Worm (Caenorhabditis elegans): Measurements from ENCODE around the gene imb-2.

imb-2 gene

ce11 chrII:14393766-14394165, 28.3 kb downstream of the imb-2 start:
- TF ChIP-seq R02D3.7 (tag; optimal IDR thresholded peaks at IDR 0.05): no peak
- no peak for TF ChIP-seq nhr-77 (tag; optimal IDR thresholded peaks at IDR 0.05)
- no peak for TF ChIP-seq lsy-12 (tag; optimal IDR thresholded peaks at IDR 0.05)
- TF ChIP-seq pha-4 (tag; optimal IDR thresholded peaks at IDR 0.05): no peak
- no peak for TF ChIP-seq nhr-237 (tag; optimal IDR thresholded peaks at IDR 0.05)
- TF ChIP-seq nhr-76 (tag; optimal IDR thresholded peaks at IDR 0.05): no peak
- TF ChIP-seq ceh-28 (tag; optimal IDR thresholded peaks at IDR 0.05): no peak
- TF ChIP-seq jun-1 (tag; optimal IDR thresholded peaks at IDR 0.05): no peak
- TF ChIP-seq mdl-1 (tag; optimal IDR thresholded peaks at IDR 0.05): no peak
- no peak for TF ChIP-seq nhr-28 (tag; optimal IDR thresholded peaks at IDR 0.05)
- TF ChIP-seq ztf-11 (tag; optimal IDR thresholded peaks at IDR 0.05): no peak
- TF ChIP-seq zag-1 (tag; optimal IDR thresholded peaks at IDR 0.05): no peak
- no peak for TF ChIP-seq ztf-4 (tag; optimal IDR thresholded peaks at IDR 0.05)
- no peak for TF ChIP-seq nhr-25 (tag; optimal IDR thresholded peaks at IDR 0.05)
- no peak for TF ChIP-seq elt-3 (tag; optimal IDR thresholded peaks at IDR 0.05)

ce11 chrII:14399595-14399994, 34.1 kb downstream of the imb-2 start:
- TF ChIP-seq nhr-28 (tag; optimal IDR thresholded peaks at IDR 0.05): no peak
- TF ChIP-seq unc-62 (GFP tag; optimal IDR thresholded peaks at IDR 0.05): no peak
- TF ChIP-seq nhr-12 (tag; optimal IDR thresholded peaks at IDR 0.05): no peak
- TF ChIP-seq nhr-25 (tag; optimal IDR thresholded peaks at IDR 0.05): peak; percentile 85
- no peak for TF ChIP-seq ceh-16 (tag; optimal IDR thresholded peaks at IDR 0.05)
- peak; percentile 60 for TF ChIP-seq jun-1 (tag; optimal IDR thresholded peaks at IDR 0.05)
- TF ChIP-seq fkh-10 (GFP tag; optimal IDR thresholded peaks at IDR 0.05): peak; percentile 46
- TF ChIP-seq unc-39 (tag; optimal IDR thresholded peaks at IDR 0.05): no peak
- peak; percentile 41 for TF ChIP-seq ztf-4 (tag; optimal IDR thresholded peaks at IDR 0.05)
- TF ChIP-seq mdl-1 (tag; optimal IDR thresholded peaks at IDR 0.05): peak; percentile 51
- peak; percentile 77 for TF ChIP-seq ceh-28 (tag; optimal IDR thresholded peaks at IDR 0.05)
- no peak for TF ChIP-seq nhr-67 (tag; optimal IDR thresholded peaks at IDR 0.05)
- peak; percentile 81 for TF ChIP-seq nhr-23 (tag; optimal IDR thresholded peaks at IDR 0.05)
- no peak for TF ChIP-seq daf-12 (tag; optimal IDR thresholded peaks at IDR 0.05)
- peak; percentile 16 for TF ChIP-seq tbx-2 (tag; optimal IDR thresholded peaks at IDR 0.05)
- TF ChIP-seq fos-1 (tag; optimal IDR thresholded peaks at IDR 0.05): no peak
- no peak for TF ChIP-seq nhr-237 (tag; optimal IDR thresholded peaks at IDR 0.05)
- no peak for TF ChIP-seq ztf-11 (tag; optimal IDR thresholded peaks at IDR 0.05)
- TF ChIP-seq elt-3 (tag; optimal IDR thresholded peaks at IDR 0.05): peak in 1 of 3 experiments; percentile 6
- TF ChIP-seq nhr-43 (tag; optimal IDR thresholded peaks at IDR 0.05; ENCODE audit: poor library complexity, severe bottlenecking): peak; percentile 70
- peak; percentile 56 for TF ChIP-seq elt-2 (tag; optimal IDR thresholded peaks at IDR 0.05)
- no peak for TF ChIP-seq ceh-9 (tag; optimal IDR thresholded peaks at IDR 0.05)
- peak; percentile 98 for TF ChIP-seq pha-4 (tag; optimal IDR thresholded peaks at IDR 0.05)
- no peak for TF ChIP-seq skn-1 (tag; optimal IDR thresholded peaks at IDR 0.05)
- peak; percentile 93 for TF ChIP-seq lin-15B (tag; optimal IDR thresholded peaks at IDR 0.05)
- TF ChIP-seq eor-1 (tag; optimal IDR thresholded peaks at IDR 0.05): peak in 1 of 2 experiments; percentile 51
- TF ChIP-seq fkh-2 (tag; optimal IDR thresholded peaks at IDR 0.05): no peak
- TF ChIP-seq nhr-76 (tag; optimal IDR thresholded peaks at IDR 0.05): no peak
- no peak for TF ChIP-seq nhr-11 (tag; optimal IDR thresholded peaks at IDR 0.05)
- TF ChIP-seq mml-1 (tag; optimal IDR thresholded peaks at IDR 0.05): no peak
- TF ChIP-seq elt-1 (tag; optimal IDR thresholded peaks at IDR 0.05): no peak
- TF ChIP-seq egl-27 (tag; optimal IDR thresholded peaks at IDR 0.05): no peak
- no peak for TF ChIP-seq aly-2 (tag; optimal IDR thresholded peaks at IDR 0.05)
- TF ChIP-seq R02D3.7 (tag; optimal IDR thresholded peaks at IDR 0.05): no peak
- peak; percentile 48 for TF ChIP-seq lsy-12 (tag; optimal IDR thresholded peaks at IDR 0.05)
- TF ChIP-seq pqm-1 (tag; optimal IDR thresholded peaks at IDR 0.05): peak; percentile 61
- TF ChIP-seq hmg-11 (tag; optimal IDR thresholded peaks at IDR 0.05): peak; percentile 86
- TF ChIP-seq nfya-1 (tag; optimal IDR thresholded peaks at IDR 0.05; ENCODE audit: insufficient read depth): peak; percentile 91
- TF ChIP-seq nhr-77 (tag; optimal IDR thresholded peaks at IDR 0.05): peak; percentile 6
- TF ChIP-seq lin-39 (tag; optimal IDR thresholded peaks at IDR 0.05): peak; percentile 89
- no peak for TF ChIP-seq ceh-82 (tag; optimal IDR thresholded peaks at IDR 0.05)
- no peak for TF ChIP-seq sea-2 (GFP tag; optimal IDR thresholded peaks at IDR 0.05)
- peak; percentile 89 for TF ChIP-seq snpc-4 (tag; optimal IDR thresholded peaks at IDR 0.05)
- TF ChIP-seq ama-1 (optimal IDR thresholded peaks at IDR 0.05): no peak
- peak; percentile 98 for TF ChIP-seq egl-5 (tag; optimal IDR thresholded peaks at IDR 0.05)
- TF ChIP-seq zag-1 (tag; optimal IDR thresholded peaks at IDR 0.05): no peak
- TF ChIP-seq ZK546.5 (tag; optimal IDR thresholded peaks at IDR 0.05): no peak

Data from whole organism, L3 larva.